Fruit fly (Drosophila melanogaster) whole organism, embryonic: ENCODE data around the gene CG3009.

Source experiments
- Atf-2 ChIP-seq: fragments of 200-800 bp; sonication (Bioruptor generic); optimal IDR thresholded peaks from 2 replicates; lab custom pipeline; 2016; ENCODE audit warnings: missing biosample characterization, missing genetic modification characterization
- BtbVII ChIP-seq: fragments of 200-800 bp; sonication (Bioruptor generic); optimal IDR thresholded peaks from 3 replicates; lab custom pipeline; 2017; ENCODE audit warnings: missing biosample characterization, mild to moderate bottlenecking, missing genetic modification characterization
- CG12659 ChIP-seq: fragments of 200-800 bp; sonication (Bioruptor generic); optimal IDR thresholded peaks from 3 replicates; lab custom pipeline; 2017; ENCODE audit warnings: mild to moderate bottlenecking, missing biosample characterization, missing genetic modification reagents, missing genetic modification characterization
- CG14441 ChIP-seq: fragments of 200-800 bp; sonication (Bioruptor generic); IDR thresholded peaks from 2 replicates; pipeline ENCODE4 v1.3.6; 2022; ENCODE audit warnings: missing biosample characterization, missing genetic modification characterization
- CG14667 ChIP-seq: fragments of 200-800 bp; sonication (Bioruptor generic); IDR thresholded peaks from 2 replicates; pipeline ENCODE4 v1.3.6; 2022; ENCODE audit warnings: missing biosample characterization, missing genetic modification characterization
- CG17328 ChIP-seq: fragments of 200-800 bp; sonication (Bioruptor generic); IDR thresholded peaks from 2 replicates; pipeline ENCODE4 v1.3.6; 2022; ENCODE audit warnings: missing biosample characterization, missing genetic modification characterization
- CG18476 ChIP-seq: fragments of 200-800 bp; sonication (Bioruptor generic); optimal IDR thresholded peaks from 2 replicates; lab custom pipeline; 2016; ENCODE audit warnings: missing biosample characterization, mild to moderate bottlenecking, missing genetic modification characterization
- CG2678 ChIP-seq: fragments of 200-800 bp; sonication (Bioruptor generic); optimal IDR thresholded peaks from 3 replicates; lab custom pipeline; 2019; ENCODE audit warnings: missing biosample characterization, mild to moderate bottlenecking, missing genetic modification characterization, moderate library complexity
- CG2712 ChIP-seq: fragments of 200-800 bp; optimal IDR thresholded peaks from 3 replicates; lab custom pipeline; 2019; ENCODE audit warnings: missing biosample characterization, mild to moderate bottlenecking, missing genetic modification characterization, moderate library complexity
- CG3065 ChIP-seq: fragments of 200-800 bp; sonication (Bioruptor generic); optimal IDR thresholded peaks from 2 replicates; lab custom pipeline; 2016; ENCODE audit warnings: missing biosample characterization, missing genetic modification characterization
- CG3847 ChIP-seq: fragments of 200-800 bp; sonication (Bioruptor generic); IDR thresholded peaks from 2 replicates; pipeline ENCODE4 v1.3.6; 2022; ENCODE audit warnings: missing biosample characterization, missing genetic modification characterization
- CG4328 ChIP-seq: fragments of 200-800 bp; sonication (Bioruptor generic); optimal IDR thresholded peaks from 3 replicates; lab custom pipeline; 2017; ENCODE audit warnings: missing biosample characterization, missing genetic modification reagents, missing genetic modification characterization
- CG4617 ChIP-seq: fragments of 200-800 bp; sonication (Bioruptor generic); optimal IDR thresholded peaks from 3 replicates; lab custom pipeline; 2016; ENCODE audit warnings: missing biosample characterization, missing genetic modification characterization, borderline replicate concordance
- CG5953 ChIP-seq: fragments of 200-800 bp; sonication (Bioruptor generic); IDR thresholded peaks from 2 replicates; pipeline ENCODE4 v1.3.6; 2022; ENCODE audit warnings: missing biosample characterization, missing genetic modification characterization
- CG6683 ChIP-seq: fragments of 200-800 bp; sonication (Bioruptor generic); optimal IDR thresholded peaks from 2 replicates; lab custom pipeline; 2017; ENCODE audit warnings: missing biosample characterization, mild to moderate bottlenecking, missing genetic modification characterization, missing genetic modification reagents
- CG7556 ChIP-seq: fragments of 200-800 bp; sonication (Bioruptor generic); optimal IDR thresholded peaks from 2 replicates; lab custom pipeline; 2017; ENCODE audit warnings: missing biosample characterization, mild to moderate bottlenecking, missing genetic modification characterization
- CG8359 ChIP-seq: fragments of 200-800 bp; sonication (Bioruptor generic); optimal IDR thresholded peaks from 2 replicates; lab custom pipeline; 2017; ENCODE audit warnings: missing biosample characterization, mild to moderate bottlenecking, missing genetic modification characterization, borderline replicate concordance
- CG8765 ChIP-seq: fragments of 200-800 bp; sonication (Bioruptor generic); IDR thresholded peaks from 2 replicates; pipeline ENCODE4 v1.3.6; 2022; ENCODE audit warnings: missing biosample characterization, missing genetic modification characterization
- CoRest ChIP-seq: fragments of 200-800 bp; sonication (Bioruptor generic); optimal IDR thresholded peaks from 3 replicates; lab custom pipeline; 2018; ENCODE audit warnings: missing biosample characterization, mild to moderate bottlenecking, missing genetic modification characterization, moderate library complexity
- Dad ChIP-seq: fragments of 200-800 bp; sonication (Bioruptor generic); optimal IDR thresholded peaks from 3 replicates; lab custom pipeline; 2016; ENCODE audit warnings: missing biosample characterization, missing genetic modification characterization
- Dll ChIP-seq: fragments of 200-800 bp; sonication (Bioruptor generic); IDR thresholded peaks from 4 replicates; pipeline ENCODE4 v1.3.6; 2022; ENCODE audit warnings: missing biosample characterization, missing genetic modification characterization; ENCODE audit not compliant: partially characterized antibody
- Eip74EF ChIP-seq, 2 experiments: fragments of 200-800 bp in 1 of 2; fragments of >200 bp in 1 of 2; sonication (Bioruptor generic) in 1 of 2; optimal IDR thresholded peaks; 2 replicates each; lab custom pipeline; 2017 to 2019; ENCODE audit warnings: missing biosample characterization in 2 of 2, missing genetic modification characterization in 2 of 2, mild to moderate bottlenecking in 1 of 2, moderate library complexity in 1 of 2
- Ets65A ChIP-seq: fragments of 200-800 bp; sonication (Bioruptor generic); peaks from one replicate; lab custom pipeline; 2016; ENCODE audit warnings: missing biosample characterization, missing genetic modification characterization
- Lhr ChIP-seq: fragments of 200-800 bp; sonication (Bioruptor generic); optimal IDR thresholded peaks from 3 replicates; lab custom pipeline; 2017; ENCODE audit warnings: mild to moderate bottlenecking, missing biosample characterization, missing genetic modification reagents, missing genetic modification characterization
- Mrtf ChIP-seq: fragments of 200-800 bp; sonication (Bioruptor generic); IDR thresholded peaks from 3 replicates; pipeline ENCODE4 v1.3.6; 2022; ENCODE audit warnings: missing biosample characterization, missing genetic modification characterization
- Myb ChIP-seq: fragments of 200-800 bp; sonication (Bioruptor generic); optimal IDR thresholded peaks from 2 replicates; lab custom pipeline; 2016; ENCODE audit warnings: missing biosample characterization, missing genetic modification characterization
- Nf-YC ChIP-seq: fragments of 200-800 bp; optimal IDR thresholded peaks from 3 replicates; lab custom pipeline; 2019; ENCODE audit warnings: missing biosample characterization, mild to moderate bottlenecking, missing genetic modification characterization, moderate library complexity
- NfI ChIP-seq: fragments of 200-800 bp; sonication (Bioruptor generic); optimal IDR thresholded peaks from 3 replicates; lab custom pipeline; 2018; ENCODE audit warnings: missing biosample characterization, mild to moderate bottlenecking, missing genetic modification characterization, moderate library complexity
- Oli ChIP-seq: fragments of 200-800 bp; sonication (Bioruptor generic); optimal IDR thresholded peaks from 2 replicates; lab custom pipeline; 2018; ENCODE audit warnings: missing biosample characterization, mild to moderate bottlenecking, missing genetic modification characterization, moderate library complexity
- Rfx ChIP-seq: fragments of 200-800 bp; sonication (Bioruptor generic); IDR thresholded peaks from 2 replicates; pipeline ENCODE4 v1.3.6; 2022; ENCODE audit warnings: missing biosample characterization, missing genetic modification characterization
- Rx ChIP-seq: fragments of 200-800 bp; sonication (Bioruptor generic); IDR thresholded peaks from 2 replicates; pipeline ENCODE4 v1.3.6; 2022; ENCODE audit warnings: missing biosample characterization, missing genetic modification characterization
- Side ChIP-seq: fragments of 200-800 bp; sonication (Bioruptor generic); optimal IDR thresholded peaks from 2 replicates; lab custom pipeline; 2016; ENCODE audit warnings: missing biosample characterization, missing genetic modification characterization
- Sry-δ ChIP-seq: fragments of 200-800 bp; sonication (Bioruptor generic); optimal IDR thresholded peaks from 2 replicates; lab custom pipeline; 2016; ENCODE audit warnings: missing biosample characterization, missing genetic modification characterization
- Vsx1 ChIP-seq: fragments of 200-800 bp; sonication (Bioruptor generic); optimal IDR thresholded peaks from 2 replicates; lab custom pipeline; 2017; ENCODE audit warnings: missing biosample characterization, mild to moderate bottlenecking, missing genetic modification characterization, missing genetic modification reagents
- ac ChIP-seq: fragments of 200-800 bp; sonication (Bioruptor generic); optimal IDR thresholded peaks from 3 replicates; lab custom pipeline; 2017; ENCODE audit warnings: missing biosample characterization, mild to moderate bottlenecking, missing genetic modification characterization
- ato ChIP-seq: fragments of 200-800 bp; sonication (Bioruptor generic); IDR thresholded peaks from 2 replicates; pipeline ENCODE4 v1.3.6; 2022; ENCODE audit warnings: missing biosample characterization, missing genetic modification characterization; ENCODE audit not compliant: partially characterized antibody
- chinmo ChIP-seq: fragments of 200-800 bp; sonication (Bioruptor generic); IDR thresholded peaks from 4 replicates; pipeline ENCODE4 v1.3.6; 2022; ENCODE audit warnings: missing biosample characterization, missing genetic modification characterization; ENCODE audit not compliant: partially characterized antibody
- emc ChIP-seq: fragments of 200-800 bp; sonication (Bioruptor generic); optimal IDR thresholded peaks from 2 replicates; lab custom pipeline; 2016; ENCODE audit warnings: missing biosample characterization, missing genetic modification characterization
- fu2 ChIP-seq: fragments of 200-800 bp; sonication (Bioruptor generic); optimal IDR thresholded peaks from 2 replicates; lab custom pipeline; 2016; ENCODE audit warnings: missing biosample characterization, missing genetic modification characterization
- gsb-n ChIP-seq: fragments of 200-800 bp; sonication (Bioruptor generic); optimal IDR thresholded peaks from 3 replicates; lab custom pipeline; 2018; ENCODE audit warnings: missing biosample characterization, mild to moderate bottlenecking, missing genetic modification characterization
- h ChIP-seq: fragments of >200 bp; optimal IDR thresholded peaks from 2 replicates; lab custom pipeline; 2017
- nmo ChIP-seq: fragments of 200-800 bp; sonication (Bioruptor generic); optimal IDR thresholded peaks from 2 replicates; lab custom pipeline; 2018; ENCODE audit warnings: missing biosample characterization, mild to moderate bottlenecking, missing genetic modification characterization, moderate library complexity
- org-1 ChIP-seq: fragments of 200-800 bp; sonication (Bioruptor generic); optimal IDR thresholded peaks from 2 replicates; lab custom pipeline; 2017; ENCODE audit warnings: missing biosample characterization, missing genetic modification characterization
- sc ChIP-seq, 3 experiments: fragments of >200 bp in 2 of 3; fragments of 200-800 bp in 1 of 3; sonication (Bioruptor generic) in 1 of 3; optimal IDR thresholded peaks; 2 replicates in 2 of 3; 3 replicates in 1 of 3; lab custom pipeline; 2017; ENCODE audit warnings: mild to moderate bottlenecking in 1 of 3, missing biosample characterization in 1 of 3, missing genetic modification characterization in 1 of 3, missing genetic modification reagents in 1 of 3
- ssp ChIP-seq: fragments of 200-800 bp; sonication (Bioruptor generic); IDR thresholded peaks from 2 replicates; pipeline ENCODE4 v1.3.6; 2022; ENCODE audit warnings: missing biosample characterization, missing genetic modification characterization
- stc ChIP-seq: fragments of 200-800 bp; sonication (Bioruptor generic); IDR thresholded peaks from 2 replicates; pipeline ENCODE4 v1.3.6; 2022; ENCODE audit warnings: missing biosample characterization, missing genetic modification characterization
- vvl ChIP-seq: fragments of 200-800 bp; sonication (Bioruptor generic); IDR thresholded peaks from 2 replicates; pipeline ENCODE4 v1.3.6; 2022; ENCODE audit warnings: missing biosample characterization, missing genetic modification characterization
- z ChIP-seq: fragments of 200-800 bp; sonication (Bioruptor generic); IDR thresholded peaks from 3 replicates; pipeline ENCODE4 v1.3.6; 2022; ENCODE audit warnings: missing biosample characterization, missing genetic modification characterization

The CG3009 gene

dm6 chrX:4616865-4617669, 49.4 kb downstream of the CG3009 start, which contains the start of gene peb (continued):
- TF ChIP-seq nmo (GFP tag; lab: Kevin White, UChicago) (peak; percentile 89), chinmo (GFP tag; lab: Robert Waterston, UW) (peak; percentile 58; the same call in 1 of the 4 replicates), Nf-YC (tag; lab: Kevin White, UChicago) (peak; percentile 89), CG2678 (peak; percentile 47), Rx (GFP tag; lab: Robert Waterston, UW) (no peak), vvl (GFP tag; lab: Robert Waterston, UW) (no peak; the same call in 1 of the 2 replicates), org-1 (peak; percentile 37), CG3065 (GFP tag; lab: Kevin White, UChicago) (no peak), emc (no peak), Vsx1 (GFP tag; lab: Kevin White, UChicago) (no peak), CG5953 (no peak), CG18476 (no peak), Myb (GFP tag; lab: Kevin White, UChicago) (no peak), Dll (peak; percentile 39; the same call in 2 of the 4 replicates), Rfx (GFP tag; lab: Robert Waterston, UW) (peak; percentile 21; the same call in 1 of the 2 replicates), ssp (GFP tag; lab: Robert Waterston, UW) (peak; percentile 44), CG14667 (GFP tag; lab: Robert Waterston, UW) (no peak), Dad (GFP tag; lab: Kevin White, UChicago) (peak; percentile 21), CG3847 (GFP tag; lab: Robert Waterston, UW) (no peak), CG14441 (GFP tag; lab: Robert Waterston, UW) (no peak), CG4617 (GFP tag; lab: Kevin White, UChicago) (no peak), Oli (tag; lab: Kevin White, UChicago) (peak; percentile 7), z (no peak), Mrtf (GFP tag; lab: Robert Waterston, UW) (no peak), h (lab: Kevin White, UChicago) (no peak), fu2 (no peak), CoRest (tag; lab: Kevin White, UChicago) (peak; percentile 67), CG12659 (GFP tag; lab: Kevin White, UChicago) (no peak), Lhr (no peak), CG8765 (GFP tag; lab: Robert Waterston, UW) (peak; percentile 59; the same call in 1 of the 2 replicates), Ets65A (peak; percentile 78), NfI (GFP tag; lab: Kevin White, UChicago) (no peak), sc (optimal IDR thresholded peaks at IDR 0.05; lab: Kevin White, UChicago) (no peak), sc (GFP tag; optimal IDR thresholded peaks at IDR 0.05; lab: Kevin White, UChicago) (peak; percentile 34), CG4328 (GFP tag; lab: Kevin White, UChicago) (no peak), CG2712 (tag; lab: Kevin White, UChicago) (peak; percentile 59), stc (GFP tag; lab: Robert Waterston, UW) (no peak), Sry-δ (GFP tag; lab: Kevin White, UChicago) (peak; percentile 9), Eip74EF (GFP tag; optimal IDR thresholded peaks at IDR 0.05; lab: Kevin White, UChicago) (peak in 1 of 2 experiments; percentile 60), CG17328 (GFP tag; lab: Robert Waterston, UW) (0 out of 2 replicates have a peak, but pooled peaks have one; percentile 20), Atf-2 (peak; percentile 25), gsb-n (tag; lab: Kevin White, UChicago) (peak; percentile 44), BtbVII (GFP tag; lab: Kevin White, UChicago) (no peak), ato (no peak), ac (GFP tag; lab: Kevin White, UChicago) (peak; percentile 33), CG8359 (GFP tag; lab: Kevin White, UChicago) (no peak), Side (GFP tag; lab: Kevin White, UChicago) (peak; percentile 61), CG6683 (GFP tag; lab: Kevin White, UChicago) (no peak), CG7556 (GFP tag; lab: Kevin White, UChicago) (peak; percentile 60)
